Fruit fly (Drosophila melanogaster): ENCODE measurements around the gene Dip-B.

Gene Dip-B

dm6 chr3R:13812736-13813250 lies 30.7 kb downstream of the Dip-B start, which contains the start of the genes tal-1A, tal-2A, tal-3A and tal-AA (continued):
- peak; percentile 88 for TF ChIP-seq zen2 (GFP tag; IDR thresholded peaks at IDR 0.05; ENCODE audit: partially characterized antibody)
- TF ChIP-seq kah (GFP tag; optimal IDR thresholded peaks at IDR 0.05) = peak; percentile 45
- TF ChIP-seq Max (GFP tag; optimal IDR thresholded peaks at IDR 0.05) = no peak
- peak; percentile 17 for TF ChIP-seq CG8924 (tag; optimal IDR thresholded peaks at IDR 0.05)
- TF ChIP-seq CG8765 (GFP tag; IDR thresholded peaks at IDR 0.05) = no peak
- peak; percentile 53 for TF ChIP-seq CG6813 (GFP tag; optimal IDR thresholded peaks at IDR 0.05)
- TF ChIP-seq schlank (tag; optimal IDR thresholded peaks at IDR 0.05) = no peak
- TF ChIP-seq CG7357 (GFP tag; IDR thresholded peaks at IDR 0.05) = no peak
- no peak for TF ChIP-seq Dek (tag; optimal IDR thresholded peaks at IDR 0.05)
- TF ChIP-seq CG11247 (GFP tag; IDR thresholded peaks at IDR 0.05) = no peak
- no peak for TF ChIP-seq CG9215 (GFP tag; IDR thresholded peaks at IDR 0.05)
- TF ChIP-seq Rfx (GFP tag; IDR thresholded peaks at IDR 0.05) = peak; percentile 25; the same call in 1 of the 2 replicates
- no peak for TF ChIP-seq CG32767 (GFP tag; IDR thresholded peaks at IDR 0.05)
- no peak for TF ChIP-seq pfk (GFP tag; optimal IDR thresholded peaks at IDR 0.05)
- no peak for TF ChIP-seq Gsc (GFP tag; IDR thresholded peaks at IDR 0.05)
- no peak for TF ChIP-seq Rx (GFP tag; IDR thresholded peaks at IDR 0.05)
- TF ChIP-seq crp (GFP tag; optimal IDR thresholded peaks at IDR 0.05) = peak in 1 of 2 experiments; percentile 73
- no peak for TF ChIP-seq ewg (GFP tag; optimal IDR thresholded peaks at IDR 0.05)
- peak; percentile 82 for TF ChIP-seq CG5180 (GFP tag; optimal IDR thresholded peaks at IDR 0.05)
- peak; percentile 58 for TF ChIP-seq sqz (GFP tag; optimal IDR thresholded peaks at IDR 0.05)
- TF ChIP-seq CG16863 (GFP tag; optimal IDR thresholded peaks at IDR 0.05) = no peak
- no peak for TF ChIP-seq Spps (tag; optimal IDR thresholded peaks at IDR 0.05)
- TF ChIP-seq disco-r (GFP tag; optimal IDR thresholded peaks at IDR 0.05) = no peak
- TF ChIP-seq ci (GFP tag; IDR thresholded peaks at IDR 0.05) = peak; percentile 84
- TF ChIP-seq CG12391 (tag; optimal IDR thresholded peaks at IDR 0.05) = no peak
- TF ChIP-seq dan (GFP tag; IDR thresholded peaks at IDR 0.05) = no peak
- TF ChIP-seq fu2 (GFP tag; optimal IDR thresholded peaks at IDR 0.05) = no peak
- TF ChIP-seq NfI (GFP tag; optimal IDR thresholded peaks at IDR 0.05) = no peak
- TF ChIP-seq Chrac-16 (GFP tag; optimal IDR thresholded peaks at IDR 0.05) = no peak
- TF ChIP-seq oc (tag; optimal IDR thresholded peaks at IDR 0.05) = peak; percentile 26
- no peak for TF ChIP-seq Doc2 (GFP tag; IDR thresholded peaks at IDR 0.05)
- no peak for TF ChIP-seq tgo (GFP tag; IDR thresholded peaks at IDR 0.05)
- TF ChIP-seq CG9932 (GFP tag; IDR thresholded peaks at IDR 0.05) = peak; percentile 11; the same call in 1 of the 2 replicates
- no peak for TF ChIP-seq jumu (GFP tag; optimal IDR thresholded peaks at IDR 0.05)
- TF ChIP-seq CG3281 (GFP tag; optimal IDR thresholded peaks at IDR 0.05) = no peak
- TF ChIP-seq Dip3 (GFP tag; optimal IDR thresholded peaks at IDR 0.05) = no peak
- peak; percentile 7 for TF ChIP-seq MTF-1 (GFP tag; optimal IDR thresholded peaks at IDR 0.05; ENCODE audit: borderline replicate concordance)
- peak; percentile 21 for TF ChIP-seq abd-A (tag; optimal IDR thresholded peaks at IDR 0.05)
- TF ChIP-seq tx (GFP tag; optimal IDR thresholded peaks at IDR 0.05) = no peak
- TF ChIP-seq chinmo (GFP tag; IDR thresholded peaks at IDR 0.05; ENCODE audit: partially characterized antibody) = peak; percentile 86; the same call in 2 of the 4 replicates
- no peak for TF ChIP-seq CG31441 (GFP tag; IDR thresholded peaks at IDR 0.05)
- TF ChIP-seq cg (GFP tag; optimal IDR thresholded peaks at IDR 0.05) = peak; percentile 77
- TF ChIP-seq CG6791 (GFP tag; IDR thresholded peaks at IDR 0.05; ENCODE audit: partially characterized antibody) = no peak
- peak; percentile 48; the same call in 1 of the 2 replicates for TF ChIP-seq sob (GFP tag; IDR thresholded peaks at IDR 0.05)
- TF ChIP-seq CTCF (GFP tag; optimal IDR thresholded peaks at IDR 0.05) = no peak
- TF ChIP-seq Tbp (GFP tag; optimal IDR thresholded peaks at IDR 0.05) = no peak
- TF ChIP-seq ato (GFP tag; IDR thresholded peaks at IDR 0.05; ENCODE audit: partially characterized antibody) = no peak
- no peak for TF ChIP-seq CG4404 (GFP tag; IDR thresholded peaks at IDR 0.05)
- peak; percentile 1 for TF ChIP-seq Fer1 (GFP tag; optimal IDR thresholded peaks at IDR 0.05)
- TF ChIP-seq Atf3 (GFP tag; optimal IDR thresholded peaks at IDR 0.05) = no peak
- no peak for TF ChIP-seq inv (GFP tag; IDR thresholded peaks at IDR 0.05; ENCODE audit: partially characterized antibody)

Data from whole organism, embryonic.